Fruit fly (Drosophila melanogaster): ENCODE data around the gene png.
A peak's percentile ranks its signal among the peaks of the same experiment; 100 is the strongest.

png gene

DNA sequence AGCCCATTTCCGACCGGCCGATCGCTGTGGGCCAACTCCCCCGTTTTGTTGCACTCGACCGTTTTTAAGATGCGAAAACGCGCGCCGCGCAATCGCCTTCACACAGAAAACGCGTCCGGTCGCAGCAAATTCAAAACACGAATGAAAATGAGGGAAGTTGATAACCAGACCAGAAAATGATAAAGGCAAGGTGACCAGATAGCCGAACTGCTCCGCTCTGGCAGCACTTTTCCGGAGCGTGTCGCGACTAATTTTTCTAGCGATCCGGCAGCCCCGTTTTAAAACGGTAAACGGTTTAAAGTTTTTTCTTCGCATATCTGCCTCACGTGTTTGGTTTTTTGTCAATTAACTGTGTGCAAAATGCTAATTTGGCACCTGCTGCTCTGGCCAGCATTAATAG lies 35.2 kb downstream of the png start, which contains the start of gene DAAM (continued):
- TF ChIP-seq CG32767 (GFP tag; IDR thresholded peaks at IDR 0.05) (0 out of 2 replicates have a peak, but pooled peaks have one; percentile 23), CG2202 (tag; optimal IDR thresholded peaks at IDR 0.05) (no peak), CG15696 (tag; optimal IDR thresholded peaks at IDR 0.05) (peak; percentile 1), nerfin-1 (tag; optimal IDR thresholded peaks at IDR 0.05) (peak; percentile 9), Med (GFP tag) (peak; percentile 95), CG6791 (GFP tag; IDR thresholded peaks at IDR 0.05; ENCODE audit: partially characterized antibody) (0 out of 3 replicates have a peak, but pooled peaks have one; percentile 30), ci (GFP tag; IDR thresholded peaks at IDR 0.05) (peak; percentile 75), CG11723 (GFP tag; optimal IDR thresholded peaks at IDR 0.05) (peak; percentile 3), CG33557 (GFP tag; optimal IDR thresholded peaks at IDR 0.05) (no peak), Bdp1 (GFP tag; optimal IDR thresholded peaks at IDR 0.05) (peak; percentile 9), CG7928 (GFP tag; optimal IDR thresholded peaks at IDR 0.05) (peak; percentile 37), lab (GFP tag; optimal IDR thresholded peaks at IDR 0.05) (peak; percentile 78), fd64A (GFP tag; optimal IDR thresholded peaks at IDR 0.05) (no peak), stwl (tag; optimal IDR thresholded peaks at IDR 0.05) (peak; percentile 82), pros (GFP tag; optimal IDR thresholded peaks at IDR 0.05) (peak; percentile 24), NfI (GFP tag; optimal IDR thresholded peaks at IDR 0.05) (peak; percentile 68), CG1832 (GFP tag; optimal IDR thresholded peaks at IDR 0.05) (no peak), Deaf1 (tag; optimal IDR thresholded peaks at IDR 0.05) (peak; percentile 43), CG3163 (GFP tag; optimal IDR thresholded peaks at IDR 0.05) (peak; percentile 29), mirr (GFP tag; optimal IDR thresholded peaks at IDR 0.05) (peak; percentile 46), CG17359 (tag; optimal IDR thresholded peaks at IDR 0.05) (peak; percentile 6), dmrt11E (tag; optimal IDR thresholded peaks at IDR 0.05) (no peak), CG17829 (tag; optimal IDR thresholded peaks at IDR 0.05) (peak; percentile 51), CG3847 (GFP tag; IDR thresholded peaks at IDR 0.05) (peak; percentile 97), CG17912 (GFP tag; optimal IDR thresholded peaks at IDR 0.05) (peak; percentile 10), Spps (tag; optimal IDR thresholded peaks at IDR 0.05) (no peak), CG7987 (GFP tag; optimal IDR thresholded peaks at IDR 0.05) (peak; percentile 59), NC2β (GFP tag; optimal IDR thresholded peaks at IDR 0.05) (peak; percentile 51), CG17385 (GFP tag; optimal IDR thresholded peaks at IDR 0.05) (no peak), fd3F (GFP tag; optimal IDR thresholded peaks at IDR 0.05) (peak; percentile 23), cwo (GFP tag; optimal IDR thresholded peaks at IDR 0.05) (peak; percentile 18), bowl (GFP tag; IDR thresholded peaks at IDR 0.05) (no peak), Camta (GFP tag; optimal IDR thresholded peaks at IDR 0.05) (peak; percentile 12), Fer3 (tag; optimal IDR thresholded peaks at IDR 0.05) (no peak), CG5180 (GFP tag; optimal IDR thresholded peaks at IDR 0.05) (no peak), ewg (GFP tag; optimal IDR thresholded peaks at IDR 0.05) (peak; percentile 81), CG8290 (GFP tag; optimal IDR thresholded peaks at IDR 0.05) (peak; percentile 14), CG8290 (tag; optimal IDR thresholded peaks at IDR 0.05) (no peak), Dll (GFP tag; IDR thresholded peaks at IDR 0.05; ENCODE audit: partially characterized antibody) (0 out of 4 replicates have a peak, but pooled peaks have one; percentile 26), crol (GFP tag; IDR thresholded peaks at IDR 0.05) (no peak), al (GFP tag; IDR thresholded peaks at IDR 0.05) (0 out of 2 replicates have a peak, but pooled peaks have one; percentile 8), Trl (optimal IDR thresholded peaks at IDR 0.05) (no peak), Trl (GFP tag; optimal IDR thresholded peaks at IDR 0.05) (peak; percentile 3), vvl (GFP tag; IDR thresholded peaks at IDR 0.05) (peak; percentile 71), CG10321 (GFP tag; IDR thresholded peaks at IDR 0.05) (no peak), CG17186 (GFP tag; optimal IDR thresholded peaks at IDR 0.05) (peak; percentile 65), kah (GFP tag; optimal IDR thresholded peaks at IDR 0.05) (no peak), CG2116 (GFP tag; optimal IDR thresholded peaks at IDR 0.05) (peak; percentile 59), CG42726 (GFP tag; IDR thresholded peaks at IDR 0.05; ENCODE audit: partially characterized antibody) (peak; percentile 52; the same call in 1 of the 2 replicates), sr (GFP tag; IDR thresholded peaks at IDR 0.05) (peak; percentile 44; the same call in 2 of the 3 replicates)
